Fruit fly (Drosophila melanogaster): Measurements from ENCODE around the gene Alg10.
A peak's percentile ranks its signal among the peaks of the same experiment; 100 is the strongest.

Alg10 gene

DNA sequence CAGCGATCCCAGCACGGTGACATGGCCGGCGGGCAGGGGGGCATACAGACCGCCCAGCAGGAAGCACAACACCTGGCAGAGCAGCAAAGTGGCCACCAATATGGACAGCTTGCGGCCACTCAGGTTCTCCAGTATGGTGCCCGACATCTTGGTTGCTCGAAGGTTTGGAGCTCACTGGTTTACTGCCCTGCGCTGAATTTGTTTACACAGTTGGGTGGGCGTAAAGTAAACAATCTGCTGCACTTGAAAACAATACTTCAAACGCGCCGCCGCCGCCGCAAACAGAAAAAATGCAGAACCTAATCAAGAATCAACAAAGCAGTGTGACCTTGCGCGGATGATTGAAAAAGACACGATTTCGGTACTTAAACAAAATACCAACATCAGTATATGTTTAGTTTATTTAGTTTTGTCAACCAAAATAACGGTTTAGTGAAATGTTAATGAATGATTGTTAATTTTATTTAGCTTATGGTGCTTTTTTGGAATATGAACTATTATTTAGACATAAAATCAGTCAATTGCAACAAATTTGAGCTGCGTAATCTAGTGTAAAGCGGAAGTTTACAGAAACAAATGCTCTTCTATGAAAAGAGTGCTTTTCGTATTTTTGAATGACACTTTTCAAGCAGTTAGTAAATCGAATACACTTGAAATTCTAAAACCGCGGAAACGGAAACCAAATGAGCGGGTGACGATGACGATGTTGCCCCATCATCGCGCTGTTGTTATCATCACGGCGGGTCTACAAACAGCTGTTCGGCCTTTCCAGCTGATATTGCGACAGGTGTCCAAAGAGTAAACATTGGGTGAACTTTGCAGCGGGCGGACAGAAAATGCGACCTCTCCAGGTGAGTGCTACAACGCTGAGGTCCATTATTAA lies 4.8 kb downstream of the Alg10 start, which contains the start of the genes wls and Adck5 (continued):
- peak; percentile 10 for TF ChIP-seq CG13123 (GFP tag; optimal IDR thresholded peaks at IDR 0.05)
- TF ChIP-seq gfzf (GFP tag; optimal IDR thresholded peaks at IDR 0.05) = peak; percentile 83
- TF ChIP-seq CG12299 (tag; optimal IDR thresholded peaks at IDR 0.05) = peak; percentile 46
- TF ChIP-seq HHEX (GFP tag; optimal IDR thresholded peaks at IDR 0.05) = peak; percentile 58
- TF ChIP-seq btn (GFP tag; optimal IDR thresholded peaks at IDR 0.05) = peak; percentile 20
- peak; percentile 41 for TF ChIP-seq Lhr (GFP tag; optimal IDR thresholded peaks at IDR 0.05)
- no peak for TF ChIP-seq Ravus (GFP tag; IDR thresholded peaks at IDR 0.05)
- TF ChIP-seq da (GFP tag; optimal IDR thresholded peaks at IDR 0.05) = no peak

DNA sequence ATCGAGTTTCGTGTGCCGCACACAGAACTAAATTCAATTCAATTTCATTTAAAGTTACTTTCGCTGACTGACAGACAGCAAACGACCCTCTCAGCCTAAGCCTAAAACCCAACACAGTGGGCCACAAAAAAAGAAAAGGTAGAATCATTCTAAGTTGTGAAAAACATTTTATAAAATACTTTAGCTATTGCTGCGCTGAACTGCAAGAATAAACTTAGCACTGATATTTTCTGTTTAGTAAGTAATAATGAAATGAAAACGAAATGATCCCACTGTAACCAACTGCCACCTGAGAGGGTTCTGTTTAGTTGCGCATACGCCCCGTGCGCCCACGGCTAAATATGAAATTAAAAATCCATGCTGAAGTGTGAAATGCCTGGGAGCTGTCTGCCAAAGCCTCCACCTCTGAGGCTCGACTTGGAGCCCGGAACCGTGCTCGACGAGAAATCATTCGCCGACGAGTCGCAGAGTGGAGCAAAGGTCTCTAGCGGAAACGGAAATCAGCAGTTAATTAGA lies 8.3 kb downstream of the Alg10 start, which contains the start of gene CG14142:
Gene CG14142, plus strand, starts transcription at position 466 of the 516 bp plus-strand sequence.
- TF ChIP-seq Med (GFP tag) (peak; percentile 50), pan (optimal IDR thresholded peaks at IDR 0.05) (no peak), pan (GFP tag; optimal IDR thresholded peaks at IDR 0.05 in 1 of 2, IDR thresholded peaks at IDR 0.05 in 1 of 2) (no peak), phol (tag; optimal IDR thresholded peaks at IDR 0.05) (no peak), prd (optimal IDR thresholded peaks at IDR 0.05) (no peak), prd (GFP tag; IDR thresholded peaks at IDR 0.05) (0 out of 3 replicates have a peak, but pooled peaks have one; percentile 32), CG34422 (GFP tag; IDR thresholded peaks at IDR 0.05) (0 out of 3 replicates have a peak, but pooled peaks have one; percentile 35), Drgx (GFP tag; IDR thresholded peaks at IDR 0.05) (peak; percentile 17; the same call in 1 of the 2 replicates), CG12299 (tag; optimal IDR thresholded peaks at IDR 0.05) (no peak), CG10321 (GFP tag; IDR thresholded peaks at IDR 0.05) (no peak), zf30C (GFP tag; optimal IDR thresholded peaks at IDR 0.05) (no peak), zfh1 (GFP tag; IDR thresholded peaks at IDR 0.05) (peak; percentile 58; the same call in 1 of the 3 replicates), ac (GFP tag; optimal IDR thresholded peaks at IDR 0.05) (no peak), CG2120 (GFP tag; optimal IDR thresholded peaks at IDR 0.05) (peak; percentile 21), CG4707 (GFP tag; optimal IDR thresholded peaks at IDR 0.05) (peak; percentile 16), CG9797 (GFP tag; optimal IDR thresholded peaks at IDR 0.05) (no peak), NK7.1 (GFP tag; optimal IDR thresholded peaks at IDR 0.05) (no peak), CG11085 (GFP tag; IDR thresholded peaks at IDR 0.05) (no peak), dysf (GFP tag; IDR thresholded peaks at IDR 0.05) (0 out of 3 replicates have a peak, but pooled peaks have one; percentile 12), dmrt11E (tag; optimal IDR thresholded peaks at IDR 0.05) (peak; percentile 8), CG6272 (GFP tag; IDR thresholded peaks at IDR 0.05) (no peak), yki (optimal IDR thresholded peaks at IDR 0.05) (no peak), Sox102F (GFP tag; optimal IDR thresholded peaks at IDR 0.05) (no peak), onecut (GFP tag; IDR thresholded peaks at IDR 0.05) (no peak), bsh (GFP tag; optimal IDR thresholded peaks at IDR 0.05) (peak in 1 of 2 experiments; percentile 32), hkb (optimal IDR thresholded peaks at IDR 0.05) (no peak), hkb (GFP tag; IDR thresholded peaks at IDR 0.05) (0 out of 2 replicates have a peak, but pooled peaks have one; percentile 16), Xrp1 (GFP tag; IDR thresholded peaks at IDR 0.05) (0 out of 2 replicates have a peak, but pooled peaks have one; percentile 10), CkIIα-i1 (GFP tag; IDR thresholded peaks at IDR 0.05) (no peak), lmd (GFP tag; IDR thresholded peaks at IDR 0.05) (peak; percentile 15; the same call in 1 of the 2 replicates), HLH3B (GFP tag; IDR thresholded peaks at IDR 0.05) (0 out of 2 replicates have a peak, but pooled peaks have one; percentile 6), Dek (tag; optimal IDR thresholded peaks at IDR 0.05) (no peak), Blimp-1 (GFP tag; optimal IDR thresholded peaks at IDR 0.05) (peak; percentile 39), amos (GFP tag; IDR thresholded peaks at IDR 0.05; ENCODE audit: partially characterized antibody) (no peak), CG13624 (GFP tag; optimal IDR thresholded peaks at IDR 0.05) (no peak), E2f1 (GFP tag; IDR thresholded peaks at IDR 0.05) (0 out of 2 replicates have a peak, but pooled peaks have one; percentile 12), Ada2b (GFP tag; IDR thresholded peaks at IDR 0.05) (0 out of 2 replicates have a peak, but pooled peaks have one; percentile 15), Sry-δ (GFP tag; optimal IDR thresholded peaks at IDR 0.05) (no peak), CG7372 (GFP tag; IDR thresholded peaks at IDR 0.05) (peak; percentile 35), CG12391 (tag; optimal IDR thresholded peaks at IDR 0.05) (peak; percentile 6), CG17802 (tag; optimal IDR thresholded peaks at IDR 0.05) (no peak)

Measured in whole organism, embryonic.